Worm (Caenorhabditis elegans): ENCODE data around the gene srsx-15.

Gene srsx-15

DNA sequence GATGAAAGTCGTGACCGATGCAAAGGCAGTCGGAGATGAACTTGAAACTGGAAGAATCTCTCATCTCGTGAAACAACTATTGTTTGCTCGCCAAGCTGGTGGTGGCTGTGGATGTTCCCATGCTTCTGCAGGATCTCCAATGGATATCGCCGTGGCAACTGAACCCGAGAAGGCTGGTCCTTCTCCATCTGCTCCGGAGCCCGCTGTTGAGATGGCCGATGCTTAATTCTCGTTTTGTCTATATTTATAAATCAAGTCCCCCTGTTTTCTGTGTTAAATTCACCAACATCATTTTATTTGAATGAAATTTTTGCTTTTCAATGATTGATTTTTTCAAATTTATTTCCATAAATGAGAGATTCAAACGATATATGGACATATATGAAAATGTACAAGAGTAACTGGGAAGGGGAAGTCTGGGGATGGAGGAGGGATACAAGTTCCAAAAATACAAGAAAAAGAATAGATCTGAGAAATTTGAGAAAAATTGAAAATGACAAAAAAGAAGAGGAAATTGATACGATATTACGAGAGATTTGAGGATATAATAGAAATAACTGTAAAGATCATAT lies 27.2 kb upstream of the srsx-15 start:
- TF ChIP-seq dmd-4 (tag; optimal IDR thresholded peaks at IDR 0.05; ENCODE audit: borderline replicate concordance), result no peak
- no peak for TF ChIP-seq mec-3 (tag; optimal IDR thresholded peaks at IDR 0.05; ENCODE audit: borderline replicate concordance)
- no peak for TF ChIP-seq zip-5 (tag; optimal IDR thresholded peaks at IDR 0.05)
- no peak for TF ChIP-seq eyg-1 (tag; optimal IDR thresholded peaks at IDR 0.05)
- no peak for TF ChIP-seq ztf-16 (tag; optimal IDR thresholded peaks at IDR 0.05)
- TF ChIP-seq ceh-19 (GFP tag; optimal IDR thresholded peaks at IDR 0.05), result no peak
- TF ChIP-seq K09A11.1 (tag; optimal IDR thresholded peaks at IDR 0.05; ENCODE audit: insufficient read depth), result no peak
- no peak for TF ChIP-seq ref-2 (tag; optimal IDR thresholded peaks at IDR 0.05)
- TF ChIP-seq lim-6 (tag; optimal IDR thresholded peaks at IDR 0.05), result no peak
- TF ChIP-seq T23F11.4 (GFP tag; optimal IDR thresholded peaks at IDR 0.05), result no peak
- TF ChIP-seq ets-4 (tag; optimal IDR thresholded peaks at IDR 0.05), result no peak
- no peak for TF ChIP-seq lin-11 (tag; optimal IDR thresholded peaks at IDR 0.05)
- no peak for TF ChIP-seq gmeb-2 (tag; optimal IDR thresholded peaks at IDR 0.05)
- TF ChIP-seq ceh-22 (tag; optimal IDR thresholded peaks at IDR 0.05), result no peak
- no peak for TF ChIP-seq ceh-30 (tag; optimal IDR thresholded peaks at IDR 0.05)
- TF ChIP-seq ahr-1 (tag; optimal IDR thresholded peaks at IDR 0.05), result no peak

DNA sequence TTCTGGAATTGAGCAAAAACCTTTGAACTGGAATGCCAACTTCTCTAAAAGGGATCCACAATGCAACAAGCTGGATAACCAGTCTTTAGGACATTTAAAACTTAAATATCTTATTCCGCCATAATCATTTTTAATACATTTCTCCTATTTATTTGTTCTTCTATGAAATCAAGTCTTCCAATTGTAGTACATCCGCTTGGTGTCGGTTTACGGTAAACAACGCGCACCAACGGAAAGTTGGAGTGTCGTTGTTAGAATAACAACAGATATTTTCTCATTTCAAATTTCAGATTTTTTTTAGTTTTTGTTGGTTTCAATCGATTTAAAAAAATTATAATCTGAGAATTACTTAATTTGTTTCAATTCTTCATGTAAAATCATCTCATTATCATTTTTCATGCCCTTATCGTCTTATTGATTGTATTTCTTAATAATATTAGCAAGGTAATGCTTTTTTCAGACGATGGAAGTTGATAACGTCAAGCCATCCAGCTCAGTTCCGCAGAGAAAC lies 25.5 kb upstream of the srsx-15 start, which contains the start of gene csn-5:
TSS of gene csn-5 (plus strand) at position 461 of the 511 bp plus-strand sequence.
- TF ChIP-seq hlh-13 (GFP tag; optimal IDR thresholded peaks at IDR 0.05), result no peak
- no peak for TF ChIP-seq unc-42 (tag; optimal IDR thresholded peaks at IDR 0.05)
- no peak for TF ChIP-seq unc-86 (tag; optimal IDR thresholded peaks at IDR 0.05)
- no peak for TF ChIP-seq ref-2 (tag; optimal IDR thresholded peaks at IDR 0.05)
- TF ChIP-seq ceh-19 (GFP tag; optimal IDR thresholded peaks at IDR 0.05), result no peak
- TF ChIP-seq ceh-2 (tag; optimal IDR thresholded peaks at IDR 0.05), result no peak
- TF ChIP-seq hlh-8 (tag; optimal IDR thresholded peaks at IDR 0.05), result no peak
- TF ChIP-seq pqm-1 (tag; optimal IDR thresholded peaks at IDR 0.05), result no peak
- no peak for TF ChIP-seq ceh-45 (GFP tag; IDR thresholded peaks at IDR 0.05)
- TF ChIP-seq nhr-232 (tag; optimal IDR thresholded peaks at IDR 0.05), result no peak
- no peak for TF ChIP-seq sox-2 (GFP tag; IDR thresholded peaks at IDR 0.05)
- TF ChIP-seq unc-55 (GFP tag; optimal IDR thresholded peaks at IDR 0.05), result no peak
- no peak for TF ChIP-seq elt-2 (tag; optimal IDR thresholded peaks at IDR 0.05)
- TF ChIP-seq K02D7.2 (tag; optimal IDR thresholded peaks at IDR 0.05), result no peak
- TF ChIP-seq dve-1 (tag; optimal IDR thresholded peaks at IDR 0.05), result no peak
- no peak for TF ChIP-seq hlh-6 (tag; optimal IDR thresholded peaks at IDR 0.05)
- no peak for TF ChIP-seq ceh-14 (tag; optimal IDR thresholded peaks at IDR 0.05)
- TF ChIP-seq tbx-7 (tag; optimal IDR thresholded peaks at IDR 0.05), result no peak

DNA sequence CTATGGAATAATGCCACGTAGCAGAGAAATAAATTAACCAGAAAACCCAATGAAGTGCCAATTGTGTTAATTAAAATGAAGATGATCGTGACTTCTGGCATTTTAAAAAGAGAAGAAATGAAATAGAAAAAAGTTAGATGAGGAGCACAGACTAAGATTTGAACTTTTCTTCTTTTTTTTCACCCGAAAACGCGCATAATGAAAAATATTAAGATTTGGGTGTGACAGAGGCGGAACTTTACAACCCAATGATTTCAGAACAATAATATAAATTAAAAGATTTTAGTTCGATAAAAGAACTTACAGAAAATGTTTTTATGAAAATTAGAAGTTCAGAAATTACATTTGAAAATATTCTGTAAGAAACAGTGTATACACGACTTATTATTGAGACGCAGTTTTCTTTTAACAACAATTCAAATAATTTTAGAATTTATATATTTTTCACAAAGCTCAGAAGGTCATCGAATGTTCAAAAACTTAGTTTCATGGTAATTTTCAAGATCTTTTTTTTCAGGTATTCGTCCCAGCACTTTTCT lies 22.0 kb upstream of the srsx-15 start, which contains the start of the genes srd-8 and B0547.2:
TSS of gene srd-8 (minus strand) at position 101 of the 539 bp plus-strand sequence.
TSS of gene B0547.2 (plus strand) at position 489 of the 539 bp plus-strand sequence.
- TF ChIP-seq nhr-11 (tag; optimal IDR thresholded peaks at IDR 0.05) (no peak), madf-2 (tag; optimal IDR thresholded peaks at IDR 0.05) (no peak), ceh-48 (tag; optimal IDR thresholded peaks at IDR 0.05) (no peak), dve-1 (tag; optimal IDR thresholded peaks at IDR 0.05) (no peak)

DNA sequence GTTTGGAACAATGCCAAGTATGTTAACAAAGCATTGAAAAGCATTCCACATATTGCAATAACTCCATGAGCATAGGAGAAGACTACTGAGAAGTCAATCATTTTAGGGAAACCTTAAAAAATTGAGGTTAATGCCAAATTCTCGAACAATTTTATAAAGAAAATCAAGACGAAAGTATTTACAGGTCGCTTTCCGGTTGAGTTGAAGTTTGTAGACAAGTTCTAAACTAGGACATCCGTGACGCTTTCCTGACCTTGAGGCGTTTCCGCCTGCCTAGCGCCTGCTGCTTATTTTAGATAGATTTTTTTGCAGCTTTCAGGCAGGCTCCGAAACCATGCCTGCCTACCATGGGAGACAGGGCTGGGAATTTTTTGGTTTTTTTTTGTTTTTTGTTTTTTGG lies 11.9 kb upstream of the srsx-15 start, which contains the start of gene srd-13:
TSS of gene srd-13 (minus strand) at position 101 of the 400 bp plus-strand sequence.
- TF ChIP-seq ceh-18 (tag; optimal IDR thresholded peaks at IDR 0.05) (no peak), ref-2 (tag; optimal IDR thresholded peaks at IDR 0.05) (no peak), nhr-232 (tag; optimal IDR thresholded peaks at IDR 0.05) (no peak)

Data from whole organism, late embryonic.